Worm (Caenorhabditis elegans) whole organism, L2 larva: ENCODE results near the gene F27B3.6.

ENCODE experiments used
- C34F6.9 ChIP-seq: fragments of 150-350 bp; optimal IDR thresholded peaks from 2 replicates; lab custom pipeline; 2014; ENCODE audit warnings: missing biosample characterization, missing genetic modification characterization
- F13H6.1 ChIP-seq: sonication (generic microtip); optimal IDR thresholded peaks from 2 replicates; lab custom pipeline; 2016; ENCODE audit warnings: missing genetic modification characterization, missing compliant biosample characterization
- R02D3.7 ChIP-seq: fragments of 150-350 bp; optimal IDR thresholded peaks from 2 replicates; lab custom pipeline; 2014; ENCODE audit warnings: missing biosample characterization, missing genetic modification characterization
- Y55F3AM.14 ChIP-seq: fragments of 200-800 bp; sonication (Bioruptor generic); optimal IDR thresholded peaks from 2 replicates; lab custom pipeline; 2018; ENCODE audit warnings: mild to moderate bottlenecking, missing genetic modification characterization, missing compliant biosample characterization
- alr-1 ChIP-seq: fragments of 150-350 bp; optimal IDR thresholded peaks from 2 replicates; lab custom pipeline; 2014; ENCODE audit warnings: missing biosample characterization, missing genetic modification characterization
- aly-2 ChIP-seq: fragments of 150-350 bp; optimal IDR thresholded peaks from 2 replicates; lab custom pipeline; 2014; ENCODE audit warnings: missing biosample characterization, missing genetic modification characterization
- ama-1 ChIP-seq: fragments of 150-350 bp; optimal IDR thresholded peaks from 2 replicates; lab custom pipeline; 2018; ENCODE audit warnings: inconsistent platforms
- ceh-16 ChIP-seq: fragments of 150-350 bp; optimal IDR thresholded peaks from 2 replicates; lab custom pipeline; 2014; ENCODE audit warnings: missing biosample characterization, missing genetic modification characterization
- ceh-82 ChIP-seq: fragments of 150-350 bp; optimal IDR thresholded peaks from 2 replicates; lab custom pipeline; 2014; ENCODE audit warnings: missing biosample characterization, missing genetic modification characterization
- crh-2 ChIP-seq: sonication (generic microtip); optimal IDR thresholded peaks from 2 replicates; lab custom pipeline; 2017; ENCODE audit warnings: missing biosample characterization, missing genetic modification characterization
- dmd-4 ChIP-seq: sonication (generic microtip); optimal IDR thresholded peaks from 2 replicates; lab custom pipeline; 2017; ENCODE audit warnings: missing biosample characterization, missing genetic modification characterization
- egl-27 ChIP-seq: sonication (generic microtip); optimal IDR thresholded peaks from 3 replicates; lab custom pipeline; 2017; ENCODE audit warnings: missing biosample characterization, missing genetic modification reagents, missing genetic modification characterization
- elt-3 ChIP-seq: sonication (generic microtip); optimal IDR thresholded peaks from 2 replicates; lab custom pipeline; 2017; ENCODE audit warnings: missing biosample characterization, missing genetic modification characterization
- fos-1 ChIP-seq: fragments of 150-350 bp; optimal IDR thresholded peaks from 2 replicates; lab custom pipeline; 2014; ENCODE audit warnings: missing biosample characterization, missing genetic modification characterization
- gmeb-1 ChIP-seq: fragments of 150-350 bp; optimal IDR thresholded peaks from 2 replicates; lab custom pipeline; 2014; ENCODE audit warnings: missing biosample characterization, missing genetic modification characterization
- lin-11 ChIP-seq: fragments of 150-350 bp; sonication (generic microtip); optimal IDR thresholded peaks from 2 replicates; lab custom pipeline; 2014; ENCODE audit warnings: missing biosample characterization, missing genetic modification characterization, inconsistent platforms, mixed read lengths
- lin-13 ChIP-seq: fragments of 150-350 bp; optimal IDR thresholded peaks from 2 replicates; lab custom pipeline; 2014; ENCODE audit warnings: missing biosample characterization, missing genetic modification reagents, missing genetic modification characterization
- lin-39 ChIP-seq: fragments of 150-350 bp; optimal IDR thresholded peaks from 2 replicates; lab custom pipeline; 2014; ENCODE audit warnings: missing biosample characterization, missing genetic modification reagents, missing genetic modification characterization
- lsy-2 ChIP-seq, 2 experiments: fragments of 150-350 bp in 1 of 2; sonication (generic microtip) in 1 of 2; optimal IDR thresholded peaks; 2 replicates each; lab custom pipeline; 2014 to 2017; ENCODE audit warnings: missing biosample characterization in 2 of 2, missing genetic modification characterization in 2 of 2
- mab-5 ChIP-seq: fragments of 150-350 bp; optimal IDR thresholded peaks from 2 replicates; lab custom pipeline; 2014; ENCODE audit warnings: missing biosample characterization, missing genetic modification characterization
- mbf-1 ChIP-seq: sonication (generic microtip); optimal IDR thresholded peaks from 2 replicates; lab custom pipeline; 2017; ENCODE audit warnings: missing biosample characterization, missing genetic modification characterization
- mdl-1 ChIP-seq, 2 experiments: fragments of 150-350 bp in 1 of 2; sonication (generic microtip) in 1 of 2; optimal IDR thresholded peaks; 2 replicates each; lab custom pipeline; 2017; ENCODE audit warnings: missing biosample characterization in 2 of 2, missing genetic modification characterization in 2 of 2
- nhr-11 ChIP-seq: fragments of 150-350 bp; optimal IDR thresholded peaks from 2 replicates; lab custom pipeline; 2014; ENCODE audit warnings: missing biosample characterization, missing genetic modification characterization
- nhr-129 ChIP-seq: fragments of 150-350 bp; optimal IDR thresholded peaks from 2 replicates; lab custom pipeline; 2014; ENCODE audit warnings: missing biosample characterization, missing genetic modification characterization
- nhr-21 ChIP-seq: fragments of 150-350 bp; optimal IDR thresholded peaks from 2 replicates; lab custom pipeline; 2014; ENCODE audit warnings: missing biosample characterization, missing genetic modification characterization
- nhr-237 ChIP-seq: fragments of 150-350 bp; optimal IDR thresholded peaks from 2 replicates; lab custom pipeline; 2014; ENCODE audit warnings: missing biosample characterization, missing genetic modification characterization
- nhr-25 ChIP-seq: fragments of 150-350 bp; sonication (generic microtip); optimal IDR thresholded peaks from 3 replicates; lab custom pipeline; 2014; ENCODE audit warnings: missing biosample characterization, missing genetic modification characterization
- nhr-6 ChIP-seq: fragments of 150-350 bp; optimal IDR thresholded peaks from 2 replicates; lab custom pipeline; 2014; ENCODE audit warnings: missing biosample characterization, missing genetic modification characterization
- nhr-77 ChIP-seq: fragments of 150-350 bp; optimal IDR thresholded peaks from 2 replicates; lab custom pipeline; 2014; ENCODE audit warnings: missing biosample characterization, missing genetic modification characterization
- peb-1 ChIP-seq: fragments of 150-350 bp; optimal IDR thresholded peaks from 2 replicates; lab custom pipeline; 2014; ENCODE audit warnings: missing biosample characterization, missing genetic modification characterization
- sem-4 ChIP-seq: fragments of 150-350 bp; optimal IDR thresholded peaks from 2 replicates; lab custom pipeline; 2014; ENCODE audit warnings: missing biosample characterization, missing genetic modification reagents, missing genetic modification characterization
- skn-1 ChIP-seq: sonication (generic microtip); optimal IDR thresholded peaks from 2 replicates; lab custom pipeline; 2017; ENCODE audit warnings: missing biosample characterization, missing genetic modification characterization
- sma-3 ChIP-seq: sonication (generic microtip); optimal IDR thresholded peaks from 2 replicates; lab custom pipeline; 2016; ENCODE audit warnings: missing genetic modification reagents, missing genetic modification characterization, missing compliant biosample characterization
- sma-9 ChIP-seq, 2 experiments: fragments of 150-350 bp in 1 of 2; sonication (generic microtip) in 1 of 2; optimal IDR thresholded peaks; 2 replicates each; lab custom pipeline; 2014 to 2016; ENCODE audit warnings: missing genetic modification characterization in 2 of 2, mild to moderate bottlenecking in 1 of 2, missing biosample characterization in 1 of 2, missing compliant biosample characterization in 1 of 2, missing genetic modification reagents in 1 of 2, moderate library complexity in 1 of 2
- snpc-4 ChIP-seq: fragments of 150-350 bp; optimal IDR thresholded peaks from 2 replicates; lab custom pipeline; 2014; ENCODE audit warnings: missing biosample characterization, missing genetic modification characterization
- unc-39 ChIP-seq: fragments of 150-350 bp; optimal IDR thresholded peaks from 2 replicates; lab custom pipeline; 2014; ENCODE audit warnings: missing biosample characterization, missing genetic modification characterization
- unc-55 ChIP-seq: fragments of 150-350 bp; sonication (generic microtip); optimal IDR thresholded peaks from 3 replicates; lab custom pipeline; 2014; ENCODE audit warnings: missing biosample characterization, missing genetic modification reagents, missing genetic modification characterization
- unc-62 ChIP-seq: fragments of 150-350 bp; optimal IDR thresholded peaks from 2 replicates; lab custom pipeline; 2014; ENCODE audit warnings: missing biosample characterization, missing genetic modification reagents, missing genetic modification characterization
- zag-1 ChIP-seq: fragments of 150-350 bp; optimal IDR thresholded peaks from 2 replicates; lab custom pipeline; 2014; ENCODE audit warnings: missing biosample characterization, missing genetic modification characterization
- ztf-1 ChIP-seq: fragments of 200-800 bp; sonication (Bioruptor generic); conservative IDR thresholded peaks from 2 replicates; pipeline ENCODE4 v1.3.6; 2022; ENCODE audit warnings: missing genetic modification characterization, missing compliant biosample characterization
- ztf-11 ChIP-seq: sonication (generic microtip); optimal IDR thresholded peaks from 2 replicates; lab custom pipeline; 2017; ENCODE audit warnings: missing biosample characterization, missing genetic modification characterization
- ztf-4 ChIP-seq: fragments of 150-350 bp; optimal IDR thresholded peaks from 2 replicates; lab custom pipeline; 2014; ENCODE audit warnings: missing biosample characterization, missing genetic modification characterization

The F27B3.6 gene

ce11 chrIII:6615064-6615463 is 36.7 kb upstream of the F27B3.6 start, which contains the start of gene cmtr-2 (continued):
- no peak for TF ChIP-seq aly-2 (tag; lab: Kevin White, UChicago)
- no peak for TF ChIP-seq peb-1 (tag; lab: Kevin White, UChicago)
- peak; percentile 26 for TF ChIP-seq nhr-129

- TF ChIP-seq lin-11 (tag; lab: Kevin White, UChicago) (no peak), nhr-129 (peak; percentile 32), zag-1 (tag; lab: Kevin White, UChicago) (no peak), nhr-21 (tag; lab: Kevin White, UChicago) (no peak), mbf-1 (tag; lab: Kevin White, UChicago) (no peak), C34F6.9 (tag; lab: Kevin White, UChicago) (no peak), lin-39 (no peak), ztf-1 (GFP tag; lab: Robert Waterston, UW) (no peak), nhr-25 (tag; lab: Kevin White, UChicago) (no peak), ztf-4 (no peak), ceh-82 (tag; lab: Kevin White, UChicago) (no peak), crh-2 (tag; lab: Kevin White, UChicago) (peak; percentile 14), mab-5 (tag; lab: Kevin White, UChicago) (no peak), nhr-77 (no peak), lin-13 (GFP tag; lab: Kevin White, UChicago) (no peak), F13H6.1 (tag; lab: Kevin White, UChicago) (no peak), peb-1 (tag; lab: Kevin White, UChicago) (no peak), nhr-237 (tag; lab: Kevin White, UChicago) (no peak), dmd-4 (no peak), unc-39 (tag; lab: Kevin White, UChicago) (no peak), ceh-16 (tag; lab: Kevin White, UChicago) (no peak), skn-1 (tag; lab: Kevin White, UChicago) (peak; percentile 82), nhr-11 (tag; lab: Kevin White, UChicago) (no peak), fos-1 (tag; lab: Kevin White, UChicago) (peak; percentile 62), sma-9 (GFP tag; optimal IDR thresholded peaks at IDR 0.05; lab: Kevin White, UChicago) (peak; percentile 20), sma-9 (tag; optimal IDR thresholded peaks at IDR 0.05; lab: Kevin White, UChicago) (no peak), ztf-11 (tag; lab: Kevin White, UChicago) (no peak), R02D3.7 (tag; lab: Kevin White, UChicago) (no peak), unc-55 (GFP tag; lab: Kevin White, UChicago) (no peak), snpc-4 (tag; lab: Kevin White, UChicago) (no peak), aly-2 (tag; lab: Kevin White, UChicago) (no peak), gmeb-1 (tag; lab: Kevin White, UChicago) (no peak), nhr-6 (tag; lab: Kevin White, UChicago) (no peak), lsy-2 (tag; optimal IDR thresholded peaks at IDR 0.05; lab: Kevin White, UChicago) (no peak), alr-1 (tag; lab: Kevin White, UChicago) (no peak), mdl-1 (tag; optimal IDR thresholded peaks at IDR 0.05; lab: Kevin White, UChicago) (no peak), egl-27 (tag; lab: Kevin White, UChicago) (no peak), sma-3 (GFP tag; lab: Kevin White, UChicago) (no peak), elt-3 (no peak), unc-62 (no peak), Y55F3AM.14 (no peak)
Observed at ce11 chrIII:6612282-6612681, 33.9 kb upstream of the F27B3.6 start, which contains the start of gene ctsa-4.2. Gene ctsa-4.2 (plus strand): TSS chrIII:6612528.

ce11 chrIII:6610522-6610921 is 32.1 kb upstream of the F27B3.6 start, which contains the start of gene srh-40:
Gene srh-40 (plus strand): TSS chrIII:6610822.
- TF ChIP-seq unc-62 (no peak), nhr-237 (tag; lab: Kevin White, UChicago) (no peak), ztf-1 (GFP tag; lab: Robert Waterston, UW) (no peak), lsy-2 (tag; optimal IDR thresholded peaks at IDR 0.05; lab: Kevin White, UChicago) (no peak), dmd-4 (no peak), egl-27 (tag; lab: Kevin White, UChicago) (no peak), aly-2 (tag; lab: Kevin White, UChicago) (no peak), ama-1 (lab: Kevin White, UChicago) (no peak), mdl-1 (tag; optimal IDR thresholded peaks at IDR 0.05; lab: Kevin White, UChicago) (no peak), alr-1 (tag; lab: Kevin White, UChicago) (no peak), elt-3 (no peak), sem-4 (tag; lab: Kevin White, UChicago) (no peak), F13H6.1 (tag; lab: Kevin White, UChicago) (no peak), lin-39 (no peak), crh-2 (tag; lab: Kevin White, UChicago) (no peak), fos-1 (tag; lab: Kevin White, UChicago) (no peak), mbf-1 (tag; lab: Kevin White, UChicago) (no peak), ztf-4 (no peak), ceh-16 (tag; lab: Kevin White, UChicago) (no peak), skn-1 (tag; lab: Kevin White, UChicago) (no peak)
